Fruit fly (Drosophila melanogaster) whole organism, embryonic: ENCODE measurements around the gene CG10845.

Source experiments
- ATbp ChIP-seq: fragments of 200-800 bp; sonication (Bioruptor generic); optimal IDR thresholded peaks from 2 replicates; lab custom pipeline; 2017; ENCODE audit warnings: missing biosample characterization, mild to moderate bottlenecking, missing genetic modification characterization, missing genetic modification reagents
- Aef1 ChIP-seq: fragments of 200-800 bp; sonication (Bioruptor generic); IDR thresholded peaks from 3 replicates; pipeline ENCODE4 v1.3.6; 2022; ENCODE audit warnings: missing biosample characterization, missing genetic modification characterization
- Atf3 ChIP-seq: fragments of 200-800 bp; sonication (Bioruptor generic); optimal IDR thresholded peaks from 3 replicates; lab custom pipeline; 2016; ENCODE audit warnings: missing biosample characterization, missing genetic modification characterization
- CG10366 ChIP-seq: fragments of 200-800 bp; sonication (Bioruptor generic); IDR thresholded peaks from 2 replicates; pipeline ENCODE4 v1.3.6; 2022; ENCODE audit warnings: missing biosample characterization, missing genetic modification characterization
- CG10543 ChIP-seq: fragments of 200-800 bp; sonication (Bioruptor generic); optimal IDR thresholded peaks from 3 replicates; lab custom pipeline; 2017; ENCODE audit warnings: missing biosample characterization, mild to moderate bottlenecking, missing genetic modification characterization, moderate library complexity
- CG11695 ChIP-seq: fragments of 200-800 bp; sonication (Bioruptor generic); IDR thresholded peaks from 3 replicates; pipeline ENCODE4 v1.3.6; 2022; ENCODE audit warnings: missing biosample characterization, missing genetic modification characterization
- CG12104 ChIP-seq: fragments of 200-800 bp; sonication (Bioruptor generic); optimal IDR thresholded peaks from 3 replicates; lab custom pipeline; 2016; ENCODE audit warnings: missing biosample characterization, missing genetic modification characterization
- CG13424 ChIP-seq: fragments of 200-800 bp; sonication (Bioruptor generic); optimal IDR thresholded peaks from 2 replicates; lab custom pipeline; 2019; ENCODE audit warnings: missing biosample characterization, mild to moderate bottlenecking, missing genetic modification characterization, moderate library complexity
- CG13624 ChIP-seq: fragments of 200-800 bp; sonication (Bioruptor generic); optimal IDR thresholded peaks from 2 replicates; lab custom pipeline; 2016; ENCODE audit warnings: missing biosample characterization, missing genetic modification characterization
- CG14014 ChIP-seq: fragments of 200-800 bp; sonication (Bioruptor generic); IDR thresholded peaks from 2 replicates; pipeline ENCODE4 v1.3.6; 2022; ENCODE audit warnings: missing biosample characterization, missing genetic modification characterization
- CG14050 ChIP-seq: fragments of 200-800 bp; sonication (Bioruptor generic); IDR thresholded peaks from 3 replicates; pipeline ENCODE4 v1.3.6; 2022; ENCODE audit warnings: missing biosample characterization, missing genetic modification characterization
- CG17328 ChIP-seq: fragments of 200-800 bp; sonication (Bioruptor generic); IDR thresholded peaks from 2 replicates; pipeline ENCODE4 v1.3.6; 2022; ENCODE audit warnings: missing biosample characterization, missing genetic modification characterization
- CG18476 ChIP-seq: fragments of 200-800 bp; sonication (Bioruptor generic); optimal IDR thresholded peaks from 2 replicates; lab custom pipeline; 2016; ENCODE audit warnings: missing biosample characterization, mild to moderate bottlenecking, missing genetic modification characterization
- CG18764 ChIP-seq: fragments of 200-800 bp; sonication (Bioruptor generic); optimal IDR thresholded peaks from 3 replicates; lab custom pipeline; 2016; ENCODE audit warnings: missing biosample characterization, missing genetic modification characterization
- CG34422 ChIP-seq: fragments of 200-800 bp; sonication (Bioruptor generic); IDR thresholded peaks from 3 replicates; pipeline ENCODE4 v1.3.6; 2022; ENCODE audit warnings: missing biosample characterization, missing genetic modification characterization
- CG6683 ChIP-seq: fragments of 200-800 bp; sonication (Bioruptor generic); optimal IDR thresholded peaks from 2 replicates; lab custom pipeline; 2017; ENCODE audit warnings: missing biosample characterization, mild to moderate bottlenecking, missing genetic modification characterization, missing genetic modification reagents
- CG6854 ChIP-seq: fragments of 200-800 bp; sonication (Bioruptor generic); optimal IDR thresholded peaks from 3 replicates; lab custom pipeline; 2017; ENCODE audit warnings: missing biosample characterization, mild to moderate bottlenecking, missing genetic modification characterization
- CG7745 ChIP-seq: fragments of 200-800 bp; sonication (Bioruptor generic); optimal IDR thresholded peaks from 2 replicates; lab custom pipeline; 2018; ENCODE audit warnings: missing biosample characterization, mild to moderate bottlenecking, missing genetic modification characterization, moderate library complexity
- CG8359 ChIP-seq: fragments of 200-800 bp; sonication (Bioruptor generic); optimal IDR thresholded peaks from 2 replicates; lab custom pipeline; 2017; ENCODE audit warnings: missing biosample characterization, mild to moderate bottlenecking, missing genetic modification characterization, borderline replicate concordance
- CG8478 ChIP-seq: fragments of >200 bp; optimal IDR thresholded peaks from 2 replicates; lab custom pipeline; 2018
- CG8765 ChIP-seq: fragments of 200-800 bp; sonication (Bioruptor generic); IDR thresholded peaks from 2 replicates; pipeline ENCODE4 v1.3.6; 2022; ENCODE audit warnings: missing biosample characterization, missing genetic modification characterization
- CG9876 ChIP-seq: fragments of 200-800 bp; sonication (Bioruptor generic); optimal IDR thresholded peaks from 2 replicates; lab custom pipeline; 2016; ENCODE audit warnings: missing biosample characterization, missing genetic modification characterization
- D ChIP-seq, 2 experiments: fragments of 200-800 bp in 1 of 2; fragments of >200 bp in 1 of 2; sonication (Bioruptor generic) in 1 of 2; optimal IDR thresholded peaks; 2 replicates in 1 of 2; 3 replicates in 1 of 2; lab custom pipeline; 2017; ENCODE audit warnings: mild to moderate bottlenecking in 1 of 2, missing biosample characterization in 1 of 2, missing genetic modification characterization in 1 of 2, missing genetic modification reagents in 1 of 2
- Dp ChIP-seq: fragments of 200-800 bp; sonication (Bioruptor generic); optimal IDR thresholded peaks from 2 replicates; lab custom pipeline; 2018; ENCODE audit warnings: missing biosample characterization, mild to moderate bottlenecking, missing genetic modification characterization, moderate library complexity
- HLH3B ChIP-seq: fragments of 200-800 bp; sonication (Bioruptor generic); IDR thresholded peaks from 2 replicates; pipeline ENCODE4 v1.3.6; 2022; ENCODE audit warnings: missing biosample characterization, missing genetic modification characterization
- Hand ChIP-seq: fragments of 200-800 bp; sonication (Bioruptor generic); optimal IDR thresholded peaks from 2 replicates; lab custom pipeline; 2017; ENCODE audit warnings: mild to moderate bottlenecking, missing biosample characterization, missing genetic modification reagents, missing genetic modification characterization
- MTF-1 ChIP-seq: fragments of 200-800 bp; sonication (Bioruptor generic); optimal IDR thresholded peaks from 2 replicates; lab custom pipeline; 2018; ENCODE audit warnings: missing biosample characterization, mild to moderate bottlenecking, missing genetic modification characterization, borderline replicate concordance
- Med ChIP-seq: fragments of 200-800 bp; sonication (Bioruptor generic); peaks from one replicate; lab custom pipeline; 2016; ENCODE audit warnings: missing biosample characterization, missing genetic modification characterization, mild to moderate bottlenecking, inconsistent platforms, moderate library complexity
- Oaz ChIP-seq: fragments of 200-800 bp; sonication (Bioruptor generic); IDR thresholded peaks from 2 replicates; pipeline ENCODE4 v1.3.6; 2022; ENCODE audit warnings: missing biosample characterization, missing genetic modification characterization
- Optix ChIP-seq: fragments of 200-800 bp; sonication (Bioruptor generic); IDR thresholded peaks from 3 replicates; pipeline ENCODE4 v1.3.6; 2022; ENCODE audit warnings: missing biosample characterization, missing genetic modification characterization
- Side ChIP-seq: fragments of 200-800 bp; sonication (Bioruptor generic); optimal IDR thresholded peaks from 2 replicates; lab custom pipeline; 2016; ENCODE audit warnings: missing biosample characterization, missing genetic modification characterization
- Ssrp ChIP-seq: fragments of 200-800 bp; sonication (Bioruptor generic); optimal IDR thresholded peaks from 2 replicates; lab custom pipeline; 2018; ENCODE audit warnings: missing biosample characterization, mild to moderate bottlenecking, missing genetic modification characterization, moderate library complexity
- TFAM ChIP-seq: fragments of 200-800 bp; sonication (Bioruptor generic); optimal IDR thresholded peaks from 2 replicates; lab custom pipeline; 2017; ENCODE audit warnings: missing biosample characterization, missing genetic modification characterization, inconsistent platforms
- az2 ChIP-seq: fragments of 200-800 bp; sonication (Bioruptor generic); optimal IDR thresholded peaks from 3 replicates; lab custom pipeline; 2016; ENCODE audit warnings: missing biosample characterization, missing genetic modification characterization
- bcd ChIP-seq: fragments of 200-800 bp; sonication (Bioruptor generic); optimal IDR thresholded peaks from 2 replicates; lab custom pipeline; 2017; ENCODE audit warnings: missing biosample characterization, mild to moderate bottlenecking, missing genetic modification characterization
- bsh ChIP-seq, 2 experiments: fragments of 200-800 bp; sonication (Bioruptor generic); optimal IDR thresholded peaks; 2 replicates each; lab custom pipeline; 2017 to 2018; ENCODE audit warnings: mild to moderate bottlenecking in 2 of 2, missing biosample characterization in 2 of 2, missing genetic modification characterization in 2 of 2, moderate library complexity in 1 of 2
- cad ChIP-seq: fragments of >200 bp; optimal IDR thresholded peaks from 2 replicates; lab custom pipeline; 2017; ENCODE audit warnings: missing biosample characterization, missing genetic modification characterization
- chn ChIP-seq: fragments of 200-800 bp; sonication (Bioruptor generic); optimal IDR thresholded peaks from 2 replicates; lab custom pipeline; 2016; ENCODE audit warnings: missing biosample characterization, missing genetic modification characterization
- ems ChIP-seq: fragments of 200-800 bp; sonication (Bioruptor generic); optimal IDR thresholded peaks from 3 replicates; lab custom pipeline; 2016; ENCODE audit warnings: missing biosample characterization, missing genetic modification characterization
- exex ChIP-seq: fragments of 200-800 bp; sonication (Bioruptor generic); optimal IDR thresholded peaks from 4 replicates; lab custom pipeline; 2018; ENCODE audit warnings: missing biosample characterization, mild to moderate bottlenecking, missing genetic modification characterization, moderate library complexity
- jigr1 ChIP-seq: fragments of 200-800 bp; sonication (Bioruptor generic); IDR thresholded peaks from 3 replicates; pipeline ENCODE4 v1.3.6; 2022; ENCODE audit warnings: missing biosample characterization, missing genetic modification characterization
- nerfin-2 ChIP-seq: fragments of 200-800 bp; sonication (Bioruptor generic); IDR thresholded peaks from 2 replicates; pipeline ENCODE4 v1.3.6; 2022; ENCODE audit warnings: missing biosample characterization, missing genetic modification characterization; ENCODE audit not compliant: partially characterized antibody
- sima ChIP-seq: fragments of 200-800 bp; sonication (Bioruptor generic); optimal IDR thresholded peaks from 2 replicates; lab custom pipeline; 2016; ENCODE audit warnings: missing biosample characterization, missing genetic modification characterization
- slp2 ChIP-seq: fragments of 200-800 bp; sonication (Bioruptor generic); optimal IDR thresholded peaks from 2 replicates; lab custom pipeline; 2016; ENCODE audit warnings: missing biosample characterization, missing genetic modification characterization
- tgo ChIP-seq: fragments of 200-800 bp; sonication (Bioruptor generic); IDR thresholded peaks from 3 replicates; pipeline ENCODE4 v1.3.6; 2022; ENCODE audit warnings: missing biosample characterization, missing genetic modification characterization
- vnd ChIP-seq: fragments of 200-800 bp; sonication (Bioruptor generic); IDR thresholded peaks from 3 replicates; pipeline ENCODE4 v1.3.6; 2022; ENCODE audit warnings: missing biosample characterization, missing genetic modification characterization; ENCODE audit not compliant: partially characterized antibody
- wdn ChIP-seq: fragments of 200-800 bp; sonication (Bioruptor generic); IDR thresholded peaks from 2 replicates; pipeline ENCODE4 v1.3.6; 2022; ENCODE audit warnings: missing biosample characterization, missing genetic modification characterization
- zfh1 ChIP-seq: fragments of 200-800 bp; sonication (Bioruptor generic); IDR thresholded peaks from 3 replicates; pipeline ENCODE4 v1.3.6; 2022; ENCODE audit warnings: missing biosample characterization, missing genetic modification characterization

Gene CG10845

dm6 chr3R:24875939-24876842, 24.7 kb upstream of the CG10845 start, which contains the start of gene CG3744 (continued):
- TF ChIP-seq Atf3 (GFP tag; lab: Kevin White, UChicago) (peak; percentile 53), CG13624 (GFP tag; lab: Kevin White, UChicago) (peak; percentile 67), Oaz (GFP tag; lab: Robert Waterston, UW) (peak; percentile 77; the same call in 1 of the 2 replicates), tgo (GFP tag; lab: Robert Waterston, UW) (peak; percentile 93), CG14014 (GFP tag; lab: Robert Waterston, UW) (peak; percentile 95), Optix (GFP tag; lab: Robert Waterston, UW) (peak; percentile 87), D (optimal IDR thresholded peaks at IDR 0.05; lab: Kevin White, UChicago) (no peak), D (GFP tag; optimal IDR thresholded peaks at IDR 0.05; lab: Kevin White, UChicago) (peak; percentile 76), bcd (GFP tag; lab: Kevin White, UChicago) (peak; percentile 91), slp2 (peak; percentile 33), sima (no peak), CG18476 (GFP tag; lab: Kevin White, UChicago) (peak; percentile 71), CG13424 (peak; percentile 94), CG12104 (GFP tag; lab: Kevin White, UChicago) (peak; percentile 77), jigr1 (GFP tag; lab: Robert Waterston, UW) (peak; percentile 81; the same call in 2 of the 3 replicates), bsh (GFP tag; optimal IDR thresholded peaks at IDR 0.05; lab: Kevin White, UChicago) (peak; percentile 7 to 86), exex (no peak), Side (GFP tag; lab: Kevin White, UChicago) (peak; percentile 39), ATbp (GFP tag; lab: Kevin White, UChicago) (no peak), vnd (peak; percentile 94), CG8765 (GFP tag; lab: Robert Waterston, UW) (peak; percentile 92), Med (GFP tag; lab: Kevin White, UChicago) (peak; percentile 95), Hand (GFP tag; lab: Kevin White, UChicago) (peak; percentile 68), CG10366 (peak; percentile 95), CG6683 (GFP tag; lab: Kevin White, UChicago) (peak; percentile 76), CG6854 (peak; percentile 70), CG8359 (GFP tag; lab: Kevin White, UChicago) (peak; percentile 55), wdn (peak; percentile 94), Dp (GFP tag; lab: Kevin White, UChicago) (no peak), CG9876 (GFP tag; lab: Kevin White, UChicago) (peak; percentile 41), TFAM (GFP tag; lab: Kevin White, UChicago) (peak; percentile 19), zfh1 (GFP tag; lab: Robert Waterston, UW) (peak; percentile 96), CG7745 (tag; lab: Kevin White, UChicago) (no peak), ems (GFP tag; lab: Kevin White, UChicago) (peak; percentile 85), CG11695 (GFP tag; lab: Robert Waterston, UW) (peak; percentile 89), CG14050 (peak; percentile 86), CG8478 (lab: Kevin White, UChicago) (peak; percentile 92), CG34422 (GFP tag; lab: Robert Waterston, UW) (peak; percentile 94), cad (GFP tag; lab: Kevin White, UChicago) (no peak), chn (GFP tag; lab: Kevin White, UChicago) (peak; percentile 73), CG18764 (GFP tag; lab: Kevin White, UChicago) (peak; percentile 81), az2 (GFP tag; lab: Kevin White, UChicago) (peak; percentile 90), nerfin-2 (GFP tag; lab: Robert Waterston, UW) (peak; percentile 65), CG17328 (peak; percentile 93), MTF-1 (GFP tag; lab: Kevin White, UChicago) (peak; percentile 81), Aef1 (GFP tag; lab: Robert Waterston, UW) (peak; percentile 92), Ssrp (tag; lab: Kevin White, UChicago) (peak; percentile 88), CG10543 (peak; percentile 93), HLH3B (peak; percentile 92)
